Worm (Caenorhabditis elegans): ENCODE measurements around the gene rimb-1.

ce11 chrIII:1744486-1744885, 43.6 kb upstream of the rimb-1 start:
- TF ChIP-seq dve-1 (tag; optimal IDR thresholded peaks at IDR 0.05) (no peak), madf-2 (tag; optimal IDR thresholded peaks at IDR 0.05) (no peak), odd-2 (tag; optimal IDR thresholded peaks at IDR 0.05) (no peak)

Data from whole organism, late embryonic.